Fruit fly (Drosophila melanogaster): ENCODE data around the gene Tsp26A.

Gene Tsp26A

dm6 chr2L:5997609-5998229, 2.3 kb upstream of the Tsp26A start (continued):
- TF ChIP-seq CG13296 (GFP tag; optimal IDR thresholded peaks at IDR 0.05) (peak; percentile 83), Mes4 (GFP tag; optimal IDR thresholded peaks at IDR 0.05) (peak; percentile 51), CG31441 (GFP tag; IDR thresholded peaks at IDR 0.05) (peak; percentile 60), Side (GFP tag; optimal IDR thresholded peaks at IDR 0.05) (peak; percentile 48), NFAT (GFP tag; IDR thresholded peaks at IDR 0.05) (0 out of 2 replicates have a peak, but pooled peaks have one; percentile 11), toy (GFP tag; IDR thresholded peaks at IDR 0.05) (no peak), Xbp1 (GFP tag; optimal IDR thresholded peaks at IDR 0.05) (no peak), D (optimal IDR thresholded peaks at IDR 0.05) (no peak), D (GFP tag; optimal IDR thresholded peaks at IDR 0.05) (peak; percentile 52), mam (GFP tag; optimal IDR thresholded peaks at IDR 0.05) (no peak), tap (tag; optimal IDR thresholded peaks at IDR 0.05) (peak; percentile 20), phol (tag; optimal IDR thresholded peaks at IDR 0.05) (peak; percentile 93), corto (GFP tag; optimal IDR thresholded peaks at IDR 0.05) (no peak), CG17359 (tag; optimal IDR thresholded peaks at IDR 0.05) (peak; percentile 68), PHDP (tag; optimal IDR thresholded peaks at IDR 0.05) (peak; percentile 47), Dad (GFP tag; optimal IDR thresholded peaks at IDR 0.05) (peak; percentile 20), ci (GFP tag; IDR thresholded peaks at IDR 0.05) (peak; percentile 77; the same call in 2 of the 3 replicates), mld (GFP tag; IDR thresholded peaks at IDR 0.05; ENCODE audit: partially characterized antibody) (no peak), Fer1 (GFP tag; optimal IDR thresholded peaks at IDR 0.05) (peak; percentile 88), croc (GFP tag; conservative IDR thresholded peaks at IDR 0.05) (no peak), CG9727 (GFP tag; optimal IDR thresholded peaks at IDR 0.05) (peak; percentile 67), chm (GFP tag; IDR thresholded peaks at IDR 0.05) (peak; percentile 49; the same call in 1 of the 2 replicates), zen (tag; optimal IDR thresholded peaks at IDR 0.05) (no peak), grau (tag; optimal IDR thresholded peaks at IDR 0.05) (peak; percentile 34), Hmx (GFP tag; optimal IDR thresholded peaks at IDR 0.05) (no peak), CG18262 (tag; optimal IDR thresholded peaks at IDR 0.05) (peak; percentile 46), Med (GFP tag) (peak; percentile 94), en (GFP tag; optimal IDR thresholded peaks at IDR 0.05) (peak; percentile 13), pb (GFP tag; optimal IDR thresholded peaks at IDR 0.05) (peak; percentile 46), CG12659 (GFP tag; optimal IDR thresholded peaks at IDR 0.05) (peak; percentile 32), pan (optimal IDR thresholded peaks at IDR 0.05) (no peak), pan (GFP tag; optimal IDR thresholded peaks at IDR 0.05 in 1 of 2, IDR thresholded peaks at IDR 0.05 in 1 of 2) (peak in 1 of 2 experiments; percentile 39), scrt (GFP tag; optimal IDR thresholded peaks at IDR 0.05) (peak; percentile 70), CG9437 (GFP tag; optimal IDR thresholded peaks at IDR 0.05) (peak; percentile 6), CG17912 (GFP tag; optimal IDR thresholded peaks at IDR 0.05) (peak; percentile 41), CG6272 (GFP tag; IDR thresholded peaks at IDR 0.05) (no peak), trem (tag; optimal IDR thresholded peaks at IDR 0.05) (peak; percentile 21), CG2202 (tag; optimal IDR thresholded peaks at IDR 0.05) (peak; percentile 48), CTCF (GFP tag; optimal IDR thresholded peaks at IDR 0.05) (peak; percentile 47), CG6683 (GFP tag; optimal IDR thresholded peaks at IDR 0.05) (peak; percentile 41), CG15479 (GFP tag; optimal IDR thresholded peaks at IDR 0.05) (peak; percentile 10), Optix (GFP tag; IDR thresholded peaks at IDR 0.05) (no peak), CG13894 (tag; optimal IDR thresholded peaks at IDR 0.05) (peak; percentile 42), oc (tag; optimal IDR thresholded peaks at IDR 0.05) (peak; percentile 18), CG2875 (GFP tag; optimal IDR thresholded peaks at IDR 0.05) (peak; percentile 49), CG31365 (tag; optimal IDR thresholded peaks at IDR 0.05) (peak; percentile 74), CG11723 (GFP tag; optimal IDR thresholded peaks at IDR 0.05) (peak; percentile 78), dimm (GFP tag; IDR thresholded peaks at IDR 0.05) (no peak), HHEX (GFP tag; optimal IDR thresholded peaks at IDR 0.05) (peak; percentile 77), sqz (GFP tag; optimal IDR thresholded peaks at IDR 0.05) (peak; percentile 45), vvl (GFP tag; IDR thresholded peaks at IDR 0.05) (peak; percentile 59)
